Fruit fly (Drosophila melanogaster) whole organism, pupa: Measurements from ENCODE around the gene Gclc.

Experiments
- CG10348 ChIP-seq: fragments of 200-800 bp; sonication (Bioruptor generic); IDR thresholded peaks from 2 replicates; pipeline ENCODE4 v1.3.6; 2022; ENCODE audit warnings: missing biosample characterization, missing genetic modification characterization
- CG12605 ChIP-seq: fragments of 200-800 bp; sonication (Bioruptor generic); IDR thresholded peaks from 2 replicates; pipeline ENCODE4 v1.3.6; 2022; ENCODE audit warnings: missing biosample characterization, missing genetic modification characterization
- CG13204 ChIP-seq: fragments of 200-800 bp; sonication (Bioruptor generic); optimal IDR thresholded peaks from 2 replicates; lab custom pipeline; 2018; ENCODE audit warnings: missing biosample characterization, mild to moderate bottlenecking, missing genetic modification characterization, moderate library complexity
- CG14655 ChIP-seq: fragments of 200-800 bp; sonication (Bioruptor generic); optimal IDR thresholded peaks from 3 replicates; lab custom pipeline; 2017; ENCODE audit warnings: mild to moderate bottlenecking, missing biosample characterization, missing genetic modification reagents, missing genetic modification characterization
- CG15710 ChIP-seq: fragments of 200-800 bp; sonication (Bioruptor generic); optimal IDR thresholded peaks from 2 replicates; lab custom pipeline; 2018; ENCODE audit warnings: missing biosample characterization, mild to moderate bottlenecking, missing genetic modification characterization, moderate library complexity
- CG17806 ChIP-seq: fragments of 200-800 bp; sonication (Bioruptor generic); optimal IDR thresholded peaks from 2 replicates; lab custom pipeline; 2018; ENCODE audit warnings: missing biosample characterization, mild to moderate bottlenecking, missing genetic modification characterization, moderate library complexity
- CG32121 ChIP-seq: fragments of 200-800 bp; sonication (Bioruptor generic); IDR thresholded peaks from 2 replicates; pipeline ENCODE4 v1.3.6; 2022; ENCODE audit warnings: missing biosample characterization, missing genetic modification characterization
- CG34367 ChIP-seq: fragments of 200-800 bp; sonication (Bioruptor generic); optimal IDR thresholded peaks from 2 replicates; lab custom pipeline; 2018; ENCODE audit warnings: missing biosample characterization, mild to moderate bottlenecking, missing genetic modification characterization
- CG4496 ChIP-seq: fragments of 200-800 bp; sonication (Bioruptor generic); IDR thresholded peaks from 3 replicates; pipeline ENCODE4 v1.3.6; 2022; ENCODE audit warnings: missing biosample characterization, missing genetic modification characterization
- CG8159 ChIP-seq: fragments of 200-800 bp; sonication (Bioruptor generic); optimal IDR thresholded peaks from 3 replicates; lab custom pipeline; 2018; ENCODE audit warnings: missing biosample characterization, mild to moderate bottlenecking, missing genetic modification characterization, moderate library complexity
- CG8301 ChIP-seq: fragments of 200-800 bp; sonication (Bioruptor generic); optimal IDR thresholded peaks from 2 replicates; lab custom pipeline; 2018; ENCODE audit warnings: missing biosample characterization, mild to moderate bottlenecking, missing genetic modification characterization
- CG9948 ChIP-seq: fragments of 200-800 bp; sonication (Bioruptor generic); optimal IDR thresholded peaks from 2 replicates; lab custom pipeline; 2018; ENCODE audit warnings: missing biosample characterization, mild to moderate bottlenecking, missing genetic modification characterization, moderate library complexity
- D1 ChIP-seq: fragments of 200-800 bp; sonication (Bioruptor generic); optimal IDR thresholded peaks from 2 replicates; lab custom pipeline; 2018; ENCODE audit warnings: missing biosample characterization, mild to moderate bottlenecking, missing genetic modification characterization, moderate library complexity
- EcR ChIP-seq: fragments of 200-800 bp; sonication (Bioruptor generic); optimal IDR thresholded peaks from 3 replicates; lab custom pipeline; 2019; ENCODE audit warnings: missing biosample characterization, missing genetic modification characterization, mild to moderate bottlenecking, moderate library complexity, missing genetic modification reagents
- Ets98B ChIP-seq: fragments of 200-800 bp; sonication (Bioruptor generic); IDR thresholded peaks from 2 replicates; pipeline ENCODE4 v1.3.6; 2022; ENCODE audit warnings: missing biosample characterization, missing genetic modification characterization
- Pif1A ChIP-seq: fragments of 200-800 bp; sonication (Bioruptor generic); optimal IDR thresholded peaks from 3 replicates; lab custom pipeline; 2016; ENCODE audit warnings: missing biosample characterization, missing genetic modification characterization
- Pif1B ChIP-seq: fragments of 200-800 bp; sonication (Bioruptor generic); optimal IDR thresholded peaks from 3 replicates; lab custom pipeline; 2016; ENCODE audit warnings: missing biosample characterization, missing genetic modification characterization
- Snoo ChIP-seq: fragments of 200-800 bp; sonication (Bioruptor generic); optimal IDR thresholded peaks from 3 replicates; lab custom pipeline; 2017; ENCODE audit warnings: missing biosample characterization, mild to moderate bottlenecking, missing genetic modification characterization, inconsistent platforms
- fd96Ca ChIP-seq: fragments of 200-800 bp; sonication (Bioruptor generic); IDR thresholded peaks from 3 replicates; pipeline ENCODE4 v1.3.6; 2022; ENCODE audit warnings: missing biosample characterization, missing genetic modification characterization
- gl ChIP-seq: fragments of 200-800 bp; sonication (Bioruptor generic); optimal IDR thresholded peaks from 2 replicates; lab custom pipeline; 2018; ENCODE audit warnings: missing biosample characterization, mild to moderate bottlenecking, missing genetic modification characterization
- rn ChIP-seq: fragments of 200-800 bp; sonication (Bioruptor generic); IDR thresholded peaks from 2 replicates; pipeline ENCODE4 v1.3.6; 2022; ENCODE audit warnings: missing biosample characterization, missing genetic modification characterization

Gclc gene

DNA sequence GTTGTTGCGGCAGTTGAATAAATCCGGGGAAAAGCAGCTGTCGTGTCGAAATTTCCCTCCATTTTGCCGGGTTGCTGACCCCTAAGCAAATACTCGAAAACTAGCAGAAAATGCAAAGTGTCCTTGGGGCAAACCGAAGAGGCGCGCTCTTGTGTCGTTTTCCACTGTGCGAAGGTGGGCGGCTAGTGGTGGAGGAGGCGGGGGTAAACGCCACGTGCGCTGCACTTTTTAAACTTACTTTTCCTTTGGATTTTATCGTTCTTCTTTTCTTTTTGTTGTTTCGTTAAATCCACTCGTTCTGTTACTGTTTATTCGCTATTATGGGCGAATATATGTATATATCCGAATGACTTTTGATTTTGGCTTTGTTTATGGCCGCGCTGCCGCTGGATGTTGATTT lies 56.3 kb downstream of the Gclc start:
- TF ChIP-seq CG9948 (tag; lab: Kevin White, UChicago), result no peak
- TF ChIP-seq rn (GFP tag; lab: Robert Waterston, UW), result no peak
- no peak for TF ChIP-seq CG10348 (GFP tag; lab: Robert Waterston, UW)
- TF ChIP-seq CG12605 (GFP tag; lab: Robert Waterston, UW), result no peak
- no peak for TF ChIP-seq Pif1A (GFP tag; lab: Kevin White, UChicago)
- TF ChIP-seq CG15710 (tag; lab: Kevin White, UChicago), result no peak
- TF ChIP-seq, all 21 proteins: peak for 0

DNA sequence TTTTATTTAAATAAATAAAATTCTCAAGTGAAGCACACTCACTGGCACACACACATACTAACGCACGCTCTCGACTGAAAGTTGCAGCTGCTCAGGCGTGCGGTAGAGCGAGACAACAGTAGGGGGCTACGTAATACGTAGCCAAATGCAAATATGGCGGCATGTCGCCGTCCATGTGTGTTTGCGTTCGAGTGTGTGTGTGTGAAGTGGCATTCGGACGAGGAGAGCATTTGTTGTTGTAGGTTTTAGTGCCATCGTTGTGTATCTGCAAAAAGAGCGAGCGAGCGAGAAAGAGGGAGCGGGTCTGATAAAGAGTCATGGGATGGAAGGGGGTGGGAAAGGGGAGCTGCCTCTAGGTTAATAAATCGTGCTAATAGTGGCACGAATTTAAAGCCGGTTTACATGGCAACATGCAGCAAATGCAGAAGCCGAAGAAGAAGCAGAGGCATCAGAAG lies 57.5 kb downstream of the Gclc start:
- peak; percentile 23 for TF ChIP-seq CG13204 (GFP tag; lab: Kevin White, UChicago)
- TF ChIP-seq rn (GFP tag; lab: Robert Waterston, UW), result no peak
- TF ChIP-seq CG32121 (GFP tag; lab: Robert Waterston, UW), result peak; percentile 35; the same call in 1 of the 2 replicates
- TF ChIP-seq CG34367 (tag; lab: Kevin White, UChicago), result no peak
- TF ChIP-seq Pif1B (GFP tag; lab: Kevin White, UChicago), result peak; percentile 21
- TF ChIP-seq gl (tag; lab: Kevin White, UChicago), result peak; percentile 29
- peak; percentile 60 for TF ChIP-seq CG12605 (GFP tag; lab: Robert Waterston, UW)
- TF ChIP-seq CG8301, result no peak
- no peak for TF ChIP-seq CG10348 (GFP tag; lab: Robert Waterston, UW)
- no peak for TF ChIP-seq CG15710 (tag; lab: Kevin White, UChicago)
- no peak for TF ChIP-seq CG8159 (tag; lab: Kevin White, UChicago)
- TF ChIP-seq CG9948 (tag; lab: Kevin White, UChicago), result no peak
- peak; percentile 68; the same call in 2 of the 3 replicates for TF ChIP-seq CG4496 (GFP tag; lab: Robert Waterston, UW)
- no peak for TF ChIP-seq Pif1A (GFP tag; lab: Kevin White, UChicago)
- peak; percentile 50 for TF ChIP-seq Ets98B (GFP tag; lab: Robert Waterston, UW)
- TF ChIP-seq EcR (GFP tag; lab: Kevin White, UChicago), result peak; percentile 55
- TF ChIP-seq fd96Ca (GFP tag; lab: Robert Waterston, UW), result peak; percentile 59; the same call in 1 of the 3 replicates

DNA sequence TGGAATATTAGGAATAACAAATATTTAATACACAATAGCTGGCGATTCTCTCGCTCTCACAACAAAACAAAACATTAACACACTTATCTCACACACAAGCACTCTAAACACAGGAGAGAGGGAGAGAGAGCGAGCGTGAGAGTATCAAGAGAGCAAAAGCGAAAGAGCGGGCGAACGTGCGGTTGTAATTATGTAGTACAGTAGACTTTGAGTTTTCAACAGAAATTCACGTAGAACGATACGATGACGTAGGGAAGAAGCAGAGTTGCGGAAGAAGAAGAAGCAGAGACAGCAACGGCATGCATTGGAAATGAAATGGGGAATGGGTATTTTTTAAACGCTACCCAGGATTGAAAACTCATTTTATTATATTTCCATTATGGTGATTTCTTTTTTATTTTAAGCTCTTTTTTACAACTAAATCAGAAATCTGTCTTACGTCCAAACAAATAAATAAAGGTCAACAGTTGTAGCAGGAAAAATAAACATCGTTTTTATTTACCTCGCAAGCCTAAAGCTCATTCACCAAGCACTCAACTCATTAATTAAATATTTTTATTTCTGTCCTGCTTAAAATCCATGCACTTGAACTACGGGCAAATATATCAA lies 58.0 kb downstream of the Gclc start:
- TF ChIP-seq CG4496 (GFP tag; lab: Robert Waterston, UW) (peak; percentile 6; the same call in 1 of the 3 replicates), Pif1A (GFP tag; lab: Kevin White, UChicago) (no peak), EcR (GFP tag; lab: Kevin White, UChicago) (no peak), CG14655 (no peak), CG13204 (GFP tag; lab: Kevin White, UChicago) (no peak), Ets98B (GFP tag; lab: Robert Waterston, UW) (peak; percentile 7; the same call in 1 of the 2 replicates), CG8301 (no peak), CG15710 (tag; lab: Kevin White, UChicago) (no peak), gl (tag; lab: Kevin White, UChicago) (peak; percentile 6), rn (GFP tag; lab: Robert Waterston, UW) (no peak), CG34367 (tag; lab: Kevin White, UChicago) (no peak), CG12605 (GFP tag; lab: Robert Waterston, UW) (peak; percentile 26), Pif1B (GFP tag; lab: Kevin White, UChicago) (no peak), D1 (tag; lab: Kevin White, UChicago) (no peak), CG8159 (tag; lab: Kevin White, UChicago) (no peak), Snoo (tag; lab: Kevin White, UChicago) (no peak), CG17806 (no peak), CG10348 (GFP tag; lab: Robert Waterston, UW) (no peak)

DNA sequence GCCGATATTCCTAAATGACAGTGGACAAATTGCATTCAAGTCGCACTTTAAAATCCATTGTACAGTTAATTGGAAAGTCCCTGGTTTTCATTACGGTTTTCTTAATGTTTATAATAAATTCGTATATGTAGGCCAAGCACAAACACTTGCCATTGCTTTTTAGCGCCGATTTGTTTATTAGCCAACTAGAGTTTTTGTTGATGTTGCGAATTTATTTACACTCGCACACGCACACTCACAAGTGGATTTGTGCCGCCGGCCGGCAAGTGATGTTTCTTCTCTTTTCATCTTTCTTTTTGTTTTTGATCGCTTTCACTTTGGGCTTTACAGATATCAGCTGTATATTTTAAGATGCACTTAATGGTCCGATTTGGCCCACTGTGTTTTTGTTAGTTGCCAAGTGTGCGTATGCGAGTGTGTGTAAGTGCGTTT lies 58.6 kb downstream of the Gclc start:
- peak; percentile 60 for TF ChIP-seq Snoo (tag; lab: Kevin White, UChicago)
- TF ChIP-seq Pif1A (GFP tag; lab: Kevin White, UChicago), result peak; percentile 59
- TF ChIP-seq CG17806, result peak; percentile 61
- TF ChIP-seq CG8159 (tag; lab: Kevin White, UChicago), result peak; percentile 80
- peak; percentile 75 for TF ChIP-seq CG15710 (tag; lab: Kevin White, UChicago)
- peak; percentile 58; the same call in 1 of the 3 replicates for TF ChIP-seq CG4496 (GFP tag; lab: Robert Waterston, UW)
- TF ChIP-seq Ets98B (GFP tag; lab: Robert Waterston, UW), result peak; percentile 7; the same call in 1 of the 2 replicates
- peak; percentile 76 for TF ChIP-seq CG9948 (tag; lab: Kevin White, UChicago)
- TF ChIP-seq CG34367 (tag; lab: Kevin White, UChicago), result peak; percentile 56
- TF ChIP-seq rn (GFP tag; lab: Robert Waterston, UW), result peak; percentile 46; the same call in 1 of the 2 replicates
- TF ChIP-seq Pif1B (GFP tag; lab: Kevin White, UChicago), result peak; percentile 42
- peak; percentile 46; the same call in 1 of the 2 replicates for TF ChIP-seq CG32121 (GFP tag; lab: Robert Waterston, UW)
- no peak for TF ChIP-seq D1 (tag; lab: Kevin White, UChicago)
- TF ChIP-seq CG8301, result peak; percentile 78
- no peak for TF ChIP-seq EcR (GFP tag; lab: Kevin White, UChicago)
- TF ChIP-seq CG12605 (GFP tag; lab: Robert Waterston, UW), result no peak
- no peak for TF ChIP-seq CG13204 (GFP tag; lab: Kevin White, UChicago)
- peak; percentile 87 for TF ChIP-seq CG14655
- peak; percentile 69; the same call in 2 of the 3 replicates for TF ChIP-seq fd96Ca (GFP tag; lab: Robert Waterston, UW)
- no peak for TF ChIP-seq CG10348 (GFP tag; lab: Robert Waterston, UW)
- TF ChIP-seq gl (tag; lab: Kevin White, UChicago), result no peak
